Worm (Caenorhabditis elegans): ENCODE measurements around the gene C40H1.8.

- TF ChIP-seq ama-1 (optimal IDR thresholded peaks at IDR 0.05), result no peak
- TF ChIP-seq nhr-11 (tag; optimal IDR thresholded peaks at IDR 0.05), result no peak
- no peak for TF ChIP-seq nhr-76 (tag; optimal IDR thresholded peaks at IDR 0.05)
- TF ChIP-seq ceh-9 (tag; optimal IDR thresholded peaks at IDR 0.05), result no peak
- no peak for TF ChIP-seq elt-1 (tag; optimal IDR thresholded peaks at IDR 0.05)
- no peak for TF ChIP-seq mdl-1 (tag; optimal IDR thresholded peaks at IDR 0.05)
- TF ChIP-seq eor-1 (tag; optimal IDR thresholded peaks at IDR 0.05), result no peak
- no peak for TF ChIP-seq egl-27 (tag; optimal IDR thresholded peaks at IDR 0.05)
Observed at ce11 chrIII:9272107-9272506, 42.4 kb upstream of the C40H1.8 start.
